Fruit fly (Drosophila melanogaster): Measurements from ENCODE around the gene CG31668.

CG31668 gene

dm6 chr2L:2226259-2227121 is 20.5 kb upstream of the CG31668 start, which contains the start of the genes CG15387 and sau (continued):
- TF ChIP-seq tap (tag; optimal IDR thresholded peaks at IDR 0.05) (peak; percentile 76), Mad (GFP tag; optimal IDR thresholded peaks at IDR 0.05) (peak; percentile 88), Spps (tag; optimal IDR thresholded peaks at IDR 0.05) (peak; percentile 78), Taf1 (GFP tag; IDR thresholded peaks at IDR 0.05) (peak; percentile 69; the same call in 1 of the 2 replicates), CG6654 (GFP tag; optimal IDR thresholded peaks at IDR 0.05) (peak; percentile 57), CG2199 (GFP tag; IDR thresholded peaks at IDR 0.05) (0 out of 3 replicates have a peak, but pooled peaks have one; percentile 76), Bgb (GFP tag; IDR thresholded peaks at IDR 0.05; ENCODE audit: partially characterized antibody) (peak; percentile 88), slbo (GFP tag; IDR thresholded peaks at IDR 0.05) (peak; percentile 89), HmgD (GFP tag; optimal IDR thresholded peaks at IDR 0.05) (peak; percentile 59), CG5953 (GFP tag; IDR thresholded peaks at IDR 0.05) (peak; percentile 79), esg (GFP tag; conservative IDR thresholded peaks at IDR 0.05) (peak; percentile 71), CG34224 (GFP tag; IDR thresholded peaks at IDR 0.05; ENCODE audit: partially characterized antibody) (peak; percentile 93), Mrtf (GFP tag; IDR thresholded peaks at IDR 0.05) (peak; percentile 70; the same call in 2 of the 3 replicates), vfl (GFP tag; optimal IDR thresholded peaks at IDR 0.05) (peak; percentile 86), gro (GFP tag; optimal IDR thresholded peaks at IDR 0.05) (peak; percentile 93), Bteb2 (GFP tag; optimal IDR thresholded peaks at IDR 0.05) (peak; percentile 91), CG4617 (GFP tag; optimal IDR thresholded peaks at IDR 0.05; ENCODE audit: borderline replicate concordance) (peak; percentile 94), CG5245 (GFP tag; optimal IDR thresholded peaks at IDR 0.05) (peak; percentile 71), CG7987 (GFP tag; optimal IDR thresholded peaks at IDR 0.05) (peak; percentile 63), ab (GFP tag; optimal IDR thresholded peaks at IDR 0.05) (no peak), CG12236 (GFP tag; optimal IDR thresholded peaks at IDR 0.05) (peak; percentile 78), gfzf (GFP tag; optimal IDR thresholded peaks at IDR 0.05) (peak; percentile 41), CG12942 (GFP tag; optimal IDR thresholded peaks at IDR 0.05) (peak; percentile 81), insv (GFP tag; optimal IDR thresholded peaks at IDR 0.05) (peak in 1 of 2 experiments; percentile 63), Sox100B (GFP tag; optimal IDR thresholded peaks at IDR 0.05) (peak; percentile 88), CG14441 (GFP tag; IDR thresholded peaks at IDR 0.05) (peak; percentile 82), CG16863 (GFP tag; optimal IDR thresholded peaks at IDR 0.05) (peak; percentile 92), grn (GFP tag; optimal IDR thresholded peaks at IDR 0.05) (peak; percentile 34), mld (GFP tag; IDR thresholded peaks at IDR 0.05; ENCODE audit: partially characterized antibody) (peak; percentile 90), bbx (GFP tag; IDR thresholded peaks at IDR 0.05; ENCODE audit: partially characterized antibody) (peak; percentile 86), CG10431 (GFP tag; optimal IDR thresholded peaks at IDR 0.05) (peak; percentile 67), fru (optimal IDR thresholded peaks at IDR 0.05) (no peak), Tbp (GFP tag; optimal IDR thresholded peaks at IDR 0.05) (no peak), bigmax (GFP tag; optimal IDR thresholded peaks at IDR 0.05) (no peak), Aef1 (GFP tag; IDR thresholded peaks at IDR 0.05) (peak; percentile 79), Blimp-1 (GFP tag; optimal IDR thresholded peaks at IDR 0.05) (peak; percentile 80), HHEX (GFP tag; optimal IDR thresholded peaks at IDR 0.05) (peak; percentile 82), p53 (GFP tag; optimal IDR thresholded peaks at IDR 0.05) (peak; percentile 74), wdn (GFP tag; IDR thresholded peaks at IDR 0.05) (peak; percentile 73; the same call in 1 of the 2 replicates), CG32532 (GFP tag; IDR thresholded peaks at IDR 0.05) (peak; percentile 87), crol (GFP tag; IDR thresholded peaks at IDR 0.05) (no peak), aop (GFP tag; IDR thresholded peaks at IDR 0.05) (peak; percentile 61; the same call in 1 of the 2 replicates), CG15479 (GFP tag; optimal IDR thresholded peaks at IDR 0.05) (peak; percentile 16), lov (optimal IDR thresholded peaks at IDR 0.05) (no peak), lov (GFP tag; IDR thresholded peaks at IDR 0.05) (peak; percentile 76; the same call in 2 of the 3 replicates), CG30403 (GFP tag; optimal IDR thresholded peaks at IDR 0.05) (peak; percentile 94), CG10267 (tag; optimal IDR thresholded peaks at IDR 0.05) (peak; percentile 99), Sin3A (optimal IDR thresholded peaks at IDR 0.05) (peak; percentile 60), MESR4 (GFP tag; optimal IDR thresholded peaks at IDR 0.05) (peak; percentile 42), emc (GFP tag; optimal IDR thresholded peaks at IDR 0.05) (peak; percentile 68)
